Worm (Caenorhabditis elegans) whole organism, L2 larva: ENCODE results near the gene C28F5.1.

Experiments
- C34F6.9 ChIP-seq: fragments of 150-350 bp; optimal IDR thresholded peaks from 2 replicates; lab custom pipeline; 2014; ENCODE audit warnings: missing biosample characterization, missing genetic modification characterization
- F13H6.1 ChIP-seq: sonication (generic microtip); optimal IDR thresholded peaks from 2 replicates; lab custom pipeline; 2016; ENCODE audit warnings: missing genetic modification characterization, missing compliant biosample characterization
- R02D3.7 ChIP-seq: fragments of 150-350 bp; optimal IDR thresholded peaks from 2 replicates; lab custom pipeline; 2014; ENCODE audit warnings: missing biosample characterization, missing genetic modification characterization
- Y55F3AM.14 ChIP-seq: fragments of 200-800 bp; sonication (Bioruptor generic); optimal IDR thresholded peaks from 2 replicates; lab custom pipeline; 2018; ENCODE audit warnings: mild to moderate bottlenecking, missing genetic modification characterization, missing compliant biosample characterization
- ZK546.5 ChIP-seq: sonication (generic microtip); optimal IDR thresholded peaks from 2 replicates; lab custom pipeline; 2017; ENCODE audit warnings: missing biosample characterization, missing genetic modification characterization
- alr-1 ChIP-seq: fragments of 150-350 bp; optimal IDR thresholded peaks from 2 replicates; lab custom pipeline; 2014; ENCODE audit warnings: missing biosample characterization, missing genetic modification characterization
- aly-2 ChIP-seq: fragments of 150-350 bp; optimal IDR thresholded peaks from 2 replicates; lab custom pipeline; 2014; ENCODE audit warnings: missing biosample characterization, missing genetic modification characterization
- ama-1 ChIP-seq: fragments of 150-350 bp; optimal IDR thresholded peaks from 2 replicates; lab custom pipeline; 2018; ENCODE audit warnings: inconsistent platforms
- blmp-1 ChIP-seq: sonication (generic microtip); optimal IDR thresholded peaks from 2 replicates; lab custom pipeline; 2017; ENCODE audit warnings: missing genetic modification characterization, mild to moderate bottlenecking, missing compliant biosample characterization, antibody characterized with exemption, moderate library complexity; ENCODE audit not compliant: insufficient read depth
- ceh-16 ChIP-seq: fragments of 150-350 bp; optimal IDR thresholded peaks from 2 replicates; lab custom pipeline; 2014; ENCODE audit warnings: missing biosample characterization, missing genetic modification characterization
- ceh-82 ChIP-seq: fragments of 150-350 bp; optimal IDR thresholded peaks from 2 replicates; lab custom pipeline; 2014; ENCODE audit warnings: missing biosample characterization, missing genetic modification characterization
- crh-2 ChIP-seq: sonication (generic microtip); optimal IDR thresholded peaks from 2 replicates; lab custom pipeline; 2017; ENCODE audit warnings: missing biosample characterization, missing genetic modification characterization
- egl-27 ChIP-seq: sonication (generic microtip); optimal IDR thresholded peaks from 3 replicates; lab custom pipeline; 2017; ENCODE audit warnings: missing biosample characterization, missing genetic modification reagents, missing genetic modification characterization
- elt-1 ChIP-seq: fragments of 150-350 bp; optimal IDR thresholded peaks from 2 replicates; lab custom pipeline; 2014; ENCODE audit warnings: missing biosample characterization, missing genetic modification characterization
- elt-3 ChIP-seq: sonication (generic microtip); optimal IDR thresholded peaks from 2 replicates; lab custom pipeline; 2017; ENCODE audit warnings: missing biosample characterization, missing genetic modification characterization
- fos-1 ChIP-seq: fragments of 150-350 bp; optimal IDR thresholded peaks from 2 replicates; lab custom pipeline; 2014; ENCODE audit warnings: missing biosample characterization, missing genetic modification characterization
- gmeb-1 ChIP-seq: fragments of 150-350 bp; optimal IDR thresholded peaks from 2 replicates; lab custom pipeline; 2014; ENCODE audit warnings: missing biosample characterization, missing genetic modification characterization
- lin-11 ChIP-seq: fragments of 150-350 bp; sonication (generic microtip); optimal IDR thresholded peaks from 2 replicates; lab custom pipeline; 2014; ENCODE audit warnings: missing biosample characterization, missing genetic modification characterization, inconsistent platforms, mixed read lengths
- lin-13 ChIP-seq: fragments of 150-350 bp; optimal IDR thresholded peaks from 2 replicates; lab custom pipeline; 2014; ENCODE audit warnings: missing biosample characterization, missing genetic modification reagents, missing genetic modification characterization
- lin-39 ChIP-seq: fragments of 150-350 bp; optimal IDR thresholded peaks from 2 replicates; lab custom pipeline; 2014; ENCODE audit warnings: missing biosample characterization, missing genetic modification reagents, missing genetic modification characterization
- lsy-2 ChIP-seq, 2 experiments: fragments of 150-350 bp in 1 of 2; sonication (generic microtip) in 1 of 2; optimal IDR thresholded peaks; 2 replicates each; lab custom pipeline; 2014 to 2017; ENCODE audit warnings: missing biosample characterization in 2 of 2, missing genetic modification characterization in 2 of 2
- mab-5 ChIP-seq: fragments of 150-350 bp; optimal IDR thresholded peaks from 2 replicates; lab custom pipeline; 2014; ENCODE audit warnings: missing biosample characterization, missing genetic modification characterization
- mbf-1 ChIP-seq: sonication (generic microtip); optimal IDR thresholded peaks from 2 replicates; lab custom pipeline; 2017; ENCODE audit warnings: missing biosample characterization, missing genetic modification characterization
- mdl-1 ChIP-seq, 2 experiments: fragments of 150-350 bp in 1 of 2; sonication (generic microtip) in 1 of 2; optimal IDR thresholded peaks; 2 replicates each; lab custom pipeline; 2017; ENCODE audit warnings: missing biosample characterization in 2 of 2, missing genetic modification characterization in 2 of 2
- nhr-10 ChIP-seq: sonication (generic microtip); optimal IDR thresholded peaks from 2 replicates; lab custom pipeline; 2017; ENCODE audit warnings: missing biosample characterization, missing genetic modification characterization
- nhr-11 ChIP-seq: fragments of 150-350 bp; optimal IDR thresholded peaks from 2 replicates; lab custom pipeline; 2014; ENCODE audit warnings: missing biosample characterization, missing genetic modification characterization
- nhr-12 ChIP-seq: fragments of 150-350 bp; optimal IDR thresholded peaks from 2 replicates; lab custom pipeline; 2014; ENCODE audit warnings: missing biosample characterization, missing genetic modification characterization
- nhr-129 ChIP-seq: fragments of 150-350 bp; optimal IDR thresholded peaks from 2 replicates; lab custom pipeline; 2014; ENCODE audit warnings: missing biosample characterization, missing genetic modification characterization
- nhr-21 ChIP-seq: fragments of 150-350 bp; optimal IDR thresholded peaks from 2 replicates; lab custom pipeline; 2014; ENCODE audit warnings: missing biosample characterization, missing genetic modification characterization
- nhr-23 ChIP-seq: fragments of 150-350 bp; optimal IDR thresholded peaks from 2 replicates; lab custom pipeline; 2014; ENCODE audit warnings: missing biosample characterization, missing genetic modification reagents, missing genetic modification characterization
- nhr-237 ChIP-seq: fragments of 150-350 bp; optimal IDR thresholded peaks from 2 replicates; lab custom pipeline; 2014; ENCODE audit warnings: missing biosample characterization, missing genetic modification characterization
- nhr-25 ChIP-seq: fragments of 150-350 bp; sonication (generic microtip); optimal IDR thresholded peaks from 3 replicates; lab custom pipeline; 2014; ENCODE audit warnings: missing biosample characterization, missing genetic modification characterization
- nhr-77 ChIP-seq: fragments of 150-350 bp; optimal IDR thresholded peaks from 2 replicates; lab custom pipeline; 2014; ENCODE audit warnings: missing biosample characterization, missing genetic modification characterization
- peb-1 ChIP-seq: fragments of 150-350 bp; optimal IDR thresholded peaks from 2 replicates; lab custom pipeline; 2014; ENCODE audit warnings: missing biosample characterization, missing genetic modification characterization
- sem-4 ChIP-seq: fragments of 150-350 bp; optimal IDR thresholded peaks from 2 replicates; lab custom pipeline; 2014; ENCODE audit warnings: missing biosample characterization, missing genetic modification reagents, missing genetic modification characterization
- skn-1 ChIP-seq: sonication (generic microtip); optimal IDR thresholded peaks from 2 replicates; lab custom pipeline; 2017; ENCODE audit warnings: missing biosample characterization, missing genetic modification characterization
- sma-3 ChIP-seq: sonication (generic microtip); optimal IDR thresholded peaks from 2 replicates; lab custom pipeline; 2016; ENCODE audit warnings: missing genetic modification reagents, missing genetic modification characterization, missing compliant biosample characterization
- sma-9 ChIP-seq, 2 experiments: fragments of 150-350 bp in 1 of 2; sonication (generic microtip) in 1 of 2; optimal IDR thresholded peaks; 2 replicates each; lab custom pipeline; 2014 to 2016; ENCODE audit warnings: missing genetic modification characterization in 2 of 2, mild to moderate bottlenecking in 1 of 2, missing biosample characterization in 1 of 2, missing compliant biosample characterization in 1 of 2, missing genetic modification reagents in 1 of 2, moderate library complexity in 1 of 2
- snpc-4 ChIP-seq: fragments of 150-350 bp; optimal IDR thresholded peaks from 2 replicates; lab custom pipeline; 2014; ENCODE audit warnings: missing biosample characterization, missing genetic modification characterization
- unc-39 ChIP-seq: fragments of 150-350 bp; optimal IDR thresholded peaks from 2 replicates; lab custom pipeline; 2014; ENCODE audit warnings: missing biosample characterization, missing genetic modification characterization
- unc-55 ChIP-seq: fragments of 150-350 bp; sonication (generic microtip); optimal IDR thresholded peaks from 3 replicates; lab custom pipeline; 2014; ENCODE audit warnings: missing biosample characterization, missing genetic modification reagents, missing genetic modification characterization
- unc-62 ChIP-seq: fragments of 150-350 bp; optimal IDR thresholded peaks from 2 replicates; lab custom pipeline; 2014; ENCODE audit warnings: missing biosample characterization, missing genetic modification reagents, missing genetic modification characterization
- zag-1 ChIP-seq: fragments of 150-350 bp; optimal IDR thresholded peaks from 2 replicates; lab custom pipeline; 2014; ENCODE audit warnings: missing biosample characterization, missing genetic modification characterization
- ztf-1 ChIP-seq: fragments of 200-800 bp; sonication (Bioruptor generic); conservative IDR thresholded peaks from 2 replicates; pipeline ENCODE4 v1.3.6; 2022; ENCODE audit warnings: missing genetic modification characterization, missing compliant biosample characterization
- ztf-11 ChIP-seq: sonication (generic microtip); optimal IDR thresholded peaks from 2 replicates; lab custom pipeline; 2017; ENCODE audit warnings: missing biosample characterization, missing genetic modification characterization
- ztf-4 ChIP-seq: fragments of 150-350 bp; optimal IDR thresholded peaks from 2 replicates; lab custom pipeline; 2014; ENCODE audit warnings: missing biosample characterization, missing genetic modification characterization

C28F5.1 gene

ce11 chrII:7525458-7525857 lies 20.4 kb downstream of the C28F5.1 start, which contains the start of the genes ZK1290.7 and rnh-1.1:
TSS of gene ZK1290.7 (minus strand) at chrII:7525558.
TSS of gene rnh-1.1 (plus strand) at chrII:7525738.
- TF ChIP-seq lin-11 (tag; lab: Kevin White, UChicago) (no peak), ZK546.5 (tag; lab: Kevin White, UChicago) (no peak), lsy-2 (tag; optimal IDR thresholded peaks at IDR 0.05; lab: Kevin White, UChicago) (no peak), aly-2 (tag; lab: Kevin White, UChicago) (no peak), ztf-11 (no peak), nhr-23 (tag; lab: Kevin White, UChicago) (no peak), peb-1 (tag; lab: Kevin White, UChicago) (no peak), egl-27 (tag; lab: Kevin White, UChicago) (no peak), ceh-82 (tag; lab: Kevin White, UChicago) (no peak), nhr-11 (no peak), unc-62 (GFP tag; lab: Kevin White, UChicago) (no peak), mab-5 (tag; lab: Kevin White, UChicago) (no peak), lin-39 (no peak)

ce11 chrII:7528210-7528609 lies 23.1 kb downstream of the C28F5.1 start:
- TF ChIP-seq gmeb-1 (tag; lab: Kevin White, UChicago) (peak; percentile 64), fos-1 (tag; lab: Kevin White, UChicago) (peak; percentile 66), sma-3 (peak; percentile 93), mdl-1 (tag; optimal IDR thresholded peaks at IDR 0.05; lab: Kevin White, UChicago) (peak in 1 of 2 experiments; percentile 53), Y55F3AM.14 (GFP tag; lab: Kevin White, UChicago) (no peak), nhr-21 (tag; lab: Kevin White, UChicago) (peak; percentile 83), blmp-1 (tag; lab: Kevin White, UChicago) (peak; percentile 87), crh-2 (tag; lab: Kevin White, UChicago) (peak; percentile 76), ZK546.5 (tag; lab: Kevin White, UChicago) (no peak), sma-9 (GFP tag; optimal IDR thresholded peaks at IDR 0.05; lab: Kevin White, UChicago) (peak; percentile 98), sma-9 (tag; optimal IDR thresholded peaks at IDR 0.05; lab: Kevin White, UChicago) (no peak), nhr-129 (peak; percentile 71), ceh-82 (tag; lab: Kevin White, UChicago) (no peak)

DNA sequence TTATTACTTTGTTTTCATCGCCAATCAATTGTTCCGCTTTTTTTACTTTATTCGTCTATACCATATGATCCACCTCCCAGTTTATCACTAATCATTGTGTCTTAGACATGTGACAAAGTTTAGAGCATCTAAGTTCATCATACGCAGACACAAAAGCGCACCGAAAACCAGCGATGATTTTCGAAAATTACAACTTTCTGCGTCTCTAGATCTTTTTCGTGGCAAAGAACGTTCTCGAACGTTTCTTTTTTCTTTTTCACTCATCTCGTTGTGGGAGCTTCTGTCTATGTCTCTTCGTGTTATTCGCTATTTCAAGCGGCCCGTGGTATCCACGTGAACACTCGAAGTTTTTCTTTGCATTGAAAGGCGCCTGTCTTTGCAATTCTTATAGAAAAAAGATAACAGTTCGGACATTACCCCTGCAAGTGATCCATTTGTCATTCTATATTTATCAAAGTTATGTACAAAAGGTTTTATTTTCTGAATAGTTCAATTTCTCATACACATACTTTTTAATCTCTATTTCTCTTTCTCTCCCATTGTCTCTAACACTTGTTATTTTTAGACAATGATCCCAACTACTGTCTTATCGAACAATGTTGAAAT lies 24.1 kb downstream of the C28F5.1 start, which contains the start of gene ZK1290.5:
Gene ZK1290.5 (plus strand): TSS at position 566 of the 606 bp plus-strand sequence.
- TF ChIP-seq lin-39 (no peak), snpc-4 (tag; lab: Kevin White, UChicago) (peak; percentile 18), nhr-23 (tag; lab: Kevin White, UChicago) (no peak), lin-11 (tag; lab: Kevin White, UChicago) (no peak), unc-39 (tag; lab: Kevin White, UChicago) (no peak), nhr-21 (tag; lab: Kevin White, UChicago) (peak; percentile 94), mdl-1 (tag; optimal IDR thresholded peaks at IDR 0.05; lab: Kevin White, UChicago) (peak; percentile 74 to 90), alr-1 (tag; lab: Kevin White, UChicago) (no peak), ceh-82 (tag; lab: Kevin White, UChicago) (no peak), ama-1 (lab: Kevin White, UChicago) (no peak), ztf-1 (GFP tag; lab: Robert Waterston, UW) (no peak), Y55F3AM.14 (GFP tag; lab: Kevin White, UChicago) (peak; percentile 69), skn-1 (tag; lab: Kevin White, UChicago) (peak; percentile 62), blmp-1 (tag; lab: Kevin White, UChicago) (peak; percentile 71), mab-5 (tag; lab: Kevin White, UChicago) (peak; percentile 27), elt-1 (tag; lab: Kevin White, UChicago) (no peak), C34F6.9 (tag; lab: Kevin White, UChicago) (peak; percentile 96), nhr-237 (no peak), nhr-12 (tag; lab: Kevin White, UChicago) (no peak), lin-13 (GFP tag; lab: Kevin White, UChicago) (peak; percentile 47), crh-2 (tag; lab: Kevin White, UChicago) (peak; percentile 98), nhr-10 (tag; lab: Kevin White, UChicago) (peak; percentile 52), mbf-1 (tag; lab: Kevin White, UChicago) (no peak), aly-2 (tag; lab: Kevin White, UChicago) (no peak), fos-1 (tag; lab: Kevin White, UChicago) (peak; percentile 87), R02D3.7 (tag; lab: Kevin White, UChicago) (no peak), zag-1 (tag; lab: Kevin White, UChicago) (peak; percentile 53), gmeb-1 (tag; lab: Kevin White, UChicago) (peak; percentile 62), elt-3 (tag; lab: Kevin White, UChicago) (no peak), nhr-25 (tag; lab: Kevin White, UChicago) (peak; percentile 91), peb-1 (tag; lab: Kevin White, UChicago) (no peak), sma-9 (GFP tag; optimal IDR thresholded peaks at IDR 0.05; lab: Kevin White, UChicago) (peak; percentile 98), sma-9 (tag; optimal IDR thresholded peaks at IDR 0.05; lab: Kevin White, UChicago) (peak; percentile 18), nhr-77 (tag; lab: Kevin White, UChicago) (no peak), unc-55 (peak; percentile 68), F13H6.1 (peak; percentile 95), sem-4 (tag; lab: Kevin White, UChicago) (peak; percentile 79), ceh-16 (tag; lab: Kevin White, UChicago) (no peak), nhr-11 (no peak), nhr-129 (peak; percentile 93), ztf-4 (peak; percentile 84)
